Worm (Caenorhabditis elegans): ENCODE results near the gene cng-1.

- no peak for TF ChIP-seq egl-13 (tag; optimal IDR thresholded peaks at IDR 0.05)
- no peak for TF ChIP-seq aly-2 (tag; optimal IDR thresholded peaks at IDR 0.05)
- no peak for TF ChIP-seq nhr-19 (GFP tag; conservative IDR thresholded peaks at IDR 0.05)
- TF ChIP-seq C34B4.2 (tag; optimal IDR thresholded peaks at IDR 0.05), result no peak
- TF ChIP-seq pqm-1 (tag; optimal IDR thresholded peaks at IDR 0.05), result no peak
- TF ChIP-seq lin-15B (tag; optimal IDR thresholded peaks at IDR 0.05), result no peak
- TF ChIP-seq fkh-10 (GFP tag; optimal IDR thresholded peaks at IDR 0.05), result no peak
- TF ChIP-seq snpc-4 (tag; optimal IDR thresholded peaks at IDR 0.05), result no peak
- no peak for TF ChIP-seq nhr-237 (tag; optimal IDR thresholded peaks at IDR 0.05)
- no peak for TF ChIP-seq lir-3 (tag; optimal IDR thresholded peaks at IDR 0.05; ENCODE audit: poor library complexity)
- TF ChIP-seq nhr-11 (tag; optimal IDR thresholded peaks at IDR 0.05), result no peak
- no peak for TF ChIP-seq ama-1 (optimal IDR thresholded peaks at IDR 0.05)
Observed at ce11 chrV:15072738-15073137, 41.5 kb upstream of the cng-1 start.
